Worm (Caenorhabditis elegans) whole organism, early embryonic: ENCODE data around the gene T02G5.14.
"Not testable (repeated sequence)": the region's sequence is repeated elsewhere in the genome, so short reads cannot be mapped to it uniquely, and the experiment has no call there.

Experiments
- B0310.2 ChIP-seq: sonication (generic microtip); optimal IDR thresholded peaks from 2 replicates; lab custom pipeline; 2016; ENCODE audit warnings: mild to moderate bottlenecking, missing genetic modification characterization, missing compliant biosample characterization
- F13C5.2 ChIP-seq: sonication (generic microtip); optimal IDR thresholded peaks from 2 replicates; lab custom pipeline; 2017; ENCODE audit warnings: mild to moderate bottlenecking, missing genetic modification characterization, inconsistent platforms, missing compliant biosample characterization
- aly-1 ChIP-seq: sonication (generic microtip); optimal IDR thresholded peaks from 2 replicates; lab custom pipeline; 2016; ENCODE audit warnings: missing genetic modification characterization, missing compliant biosample characterization
- ama-1 ChIP-seq: fragments of 150-350 bp; optimal IDR thresholded peaks from 2 replicates; lab custom pipeline; 2014
- ceh-13 ChIP-seq: fragments of 200-800 bp; sonication (Bioruptor generic); optimal IDR thresholded peaks from 2 replicates; lab custom pipeline; 2018; ENCODE audit warnings: mild to moderate bottlenecking, missing genetic modification characterization, missing compliant biosample characterization
- ceh-36 ChIP-seq: sonication (generic microtip); optimal IDR thresholded peaks from 2 replicates; lab custom pipeline; 2016; ENCODE audit warnings: missing genetic modification characterization, inconsistent platforms, missing compliant biosample characterization
- ets-7 ChIP-seq: sonication (generic microtip); optimal IDR thresholded peaks from 2 replicates; lab custom pipeline; 2016; ENCODE audit warnings: missing genotype, missing genetic modification characterization, missing compliant biosample characterization
- flt-1 ChIP-seq: fragments of 200-800 bp; sonication (Bioruptor generic); IDR thresholded peaks from 2 replicates; pipeline ENCODE4 v1.3.6; 2022; ENCODE audit warnings: missing genetic modification characterization, missing compliant biosample characterization
- hmbx-1 ChIP-seq: sonication (generic microtip); optimal IDR thresholded peaks from 2 replicates; lab custom pipeline; 2016; ENCODE audit warnings: mild to moderate bottlenecking, missing genetic modification characterization, missing compliant biosample characterization
- hmg-4 ChIP-seq: fragments of 200-800 bp; sonication (Bioruptor generic); optimal IDR thresholded peaks from 2 replicates; lab custom pipeline; 2018; ENCODE audit warnings: mild to moderate bottlenecking, missing genetic modification characterization, missing compliant biosample characterization
- hnd-1 ChIP-seq: sonication (generic microtip); optimal IDR thresholded peaks from 2 replicates; lab custom pipeline; 2016; ENCODE audit warnings: missing genetic modification characterization, missing compliant biosample characterization
- pes-1 ChIP-seq: fragments of 200-800 bp; sonication (Bioruptor generic); IDR thresholded peaks from 2 replicates; pipeline ENCODE4 v1.3.6; 2022; ENCODE audit warnings: missing genetic modification reagents, missing genetic modification characterization, missing compliant biosample characterization
- scrt-1 ChIP-seq: fragments of 200-800 bp; sonication (Bioruptor generic); IDR thresholded peaks from 2 replicates; pipeline ENCODE4 v1.3.6; 2022; ENCODE audit warnings: missing genetic modification characterization, missing compliant biosample characterization
- sea-1 ChIP-seq: fragments of 200-800 bp; sonication (Bioruptor generic); conservative IDR thresholded peaks from 2 replicates; pipeline ENCODE4 v1.3.6; 2022; ENCODE audit warnings: missing genetic modification characterization, missing compliant biosample characterization
- tbx-11 ChIP-seq: fragments of 200-800 bp; sonication (Bioruptor generic); IDR thresholded peaks from 2 replicates; pipeline ENCODE4 v1.3.6; 2022; ENCODE audit warnings: missing genetic modification characterization, missing compliant biosample characterization
- tbx-37 ChIP-seq: fragments of 200-800 bp; sonication (Bioruptor generic); conservative IDR thresholded peaks from 2 replicates; pipeline ENCODE4 v1.3.6; 2022; ENCODE audit warnings: missing genetic modification reagents, missing genetic modification characterization, missing compliant biosample characterization
- tra-4 ChIP-seq: sonication (generic microtip); optimal IDR thresholded peaks from 2 replicates; lab custom pipeline; 2017; ENCODE audit warnings: missing genetic modification characterization, missing compliant biosample characterization

The T02G5.14 gene

DNA sequence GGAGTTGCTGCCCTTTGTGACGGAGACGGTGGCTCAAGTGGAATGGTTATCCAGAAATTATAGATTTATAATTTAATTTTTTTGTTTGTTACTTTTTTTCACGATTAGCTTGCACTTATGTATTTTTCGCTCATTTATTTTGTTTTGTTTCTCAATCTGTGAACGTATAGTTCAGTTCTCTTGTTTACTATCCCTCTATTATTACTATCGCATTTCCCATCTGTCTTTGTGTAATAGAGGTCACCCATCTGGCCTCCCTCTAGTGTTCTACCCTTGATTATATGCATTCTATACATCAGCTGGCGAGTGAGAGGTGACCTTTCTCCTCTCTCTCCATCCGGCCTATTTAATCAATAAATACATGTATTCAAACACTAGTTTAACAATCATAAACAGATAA, at the start of gene T02G5.14, which contains the start of gene T02G5.15:
Gene T02G5.14, plus strand, starts transcription at position 301 of the 400 bp plus-strand sequence.
Gene T02G5.15, plus strand, starts transcription at position 301 of the 400 bp plus-strand sequence.
- not testable (repeated sequence) for TF ChIP-seq aly-1 (tag; lab: Kevin White, UChicago); sea-1 (GFP tag; lab: Robert Waterston, UW); ceh-13

DNA sequence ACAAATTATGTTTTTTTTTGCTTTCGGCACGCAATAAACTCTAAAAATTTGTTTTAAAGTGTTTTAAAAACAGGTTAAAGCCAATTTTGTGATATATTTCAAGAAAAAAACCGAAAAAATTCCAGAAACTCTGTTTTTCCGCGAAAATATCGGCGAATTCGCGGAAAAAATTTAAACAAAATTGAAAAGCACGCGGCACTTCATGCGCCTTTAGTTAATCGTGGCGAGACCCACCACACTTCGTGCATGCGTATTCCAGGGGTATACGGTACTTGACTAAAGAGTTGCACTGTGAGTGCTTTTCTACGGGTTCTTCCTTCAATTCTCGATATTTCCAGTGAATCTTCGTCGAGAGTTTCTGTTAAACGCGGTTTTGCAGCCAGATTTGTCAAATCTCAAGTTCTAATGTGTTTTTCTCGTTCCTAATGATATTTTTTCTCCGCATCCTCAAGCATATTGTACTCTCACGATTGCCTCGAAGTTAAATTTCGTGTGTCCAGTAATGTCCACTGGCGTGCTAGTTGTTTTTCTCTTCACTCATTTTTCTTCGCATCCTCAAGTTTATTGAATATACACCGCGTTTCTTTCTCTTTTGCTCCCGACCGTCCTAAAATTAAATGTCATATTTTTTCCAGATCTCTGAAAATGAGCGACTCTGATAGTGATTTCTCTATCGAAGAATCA, 46.3 kb upstream of the T02G5.14 start, which contains the start of gene cin-4:
Gene cin-4, plus strand, starts transcription at position 634 of the 684 bp plus-strand sequence.
- TF ChIP-seq B0310.2 (tag; lab: Kevin White, UChicago) (no peak), tbx-37 (GFP tag; lab: Robert Waterston, UW) (no peak), ceh-36 (tag; lab: Kevin White, UChicago) (no peak), tbx-11 (GFP tag; lab: Robert Waterston, UW) (no peak), hnd-1 (tag; lab: Kevin White, UChicago) (no peak), ceh-13 (no peak), ama-1 (lab: Kevin White, UChicago) (no peak), scrt-1 (no peak), pes-1 (GFP tag; lab: Robert Waterston, UW) (no peak), aly-1 (tag; lab: Kevin White, UChicago) (no peak), ets-7 (no peak)

DNA sequence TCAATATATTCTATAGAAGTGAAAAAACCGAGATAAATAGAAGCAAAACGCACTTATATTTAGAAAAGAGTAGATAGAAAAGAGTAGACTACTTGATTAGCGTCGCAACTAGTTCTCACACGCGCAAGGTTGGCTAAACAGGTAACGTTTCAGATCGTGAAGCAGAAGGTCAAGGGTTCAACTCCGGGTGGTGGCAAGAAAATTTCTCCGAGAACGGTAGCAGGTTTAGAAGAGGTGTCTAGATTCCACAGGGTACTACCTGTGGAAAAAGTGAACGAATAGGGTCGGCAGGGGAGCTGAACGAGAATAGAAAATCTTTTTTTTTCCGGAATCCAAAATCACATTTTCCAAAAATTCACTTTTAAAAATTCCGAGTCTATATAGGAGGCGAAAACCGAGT, 42.0 kb upstream of the T02G5.14 start:
- peak; percentile 39 for TF ChIP-seq flt-1 (GFP tag; lab: Robert Waterston, UW)
- 0 out of 2 replicates have a peak, but pooled peaks have one; percentile 27 for TF ChIP-seq sea-1 (GFP tag; lab: Robert Waterston, UW)
- peak; percentile 82 for TF ChIP-seq pes-1 (GFP tag; lab: Robert Waterston, UW)
- TF ChIP-seq scrt-1, result 0 out of 2 replicates have a peak, but pooled peaks have one; percentile 45

DNA sequence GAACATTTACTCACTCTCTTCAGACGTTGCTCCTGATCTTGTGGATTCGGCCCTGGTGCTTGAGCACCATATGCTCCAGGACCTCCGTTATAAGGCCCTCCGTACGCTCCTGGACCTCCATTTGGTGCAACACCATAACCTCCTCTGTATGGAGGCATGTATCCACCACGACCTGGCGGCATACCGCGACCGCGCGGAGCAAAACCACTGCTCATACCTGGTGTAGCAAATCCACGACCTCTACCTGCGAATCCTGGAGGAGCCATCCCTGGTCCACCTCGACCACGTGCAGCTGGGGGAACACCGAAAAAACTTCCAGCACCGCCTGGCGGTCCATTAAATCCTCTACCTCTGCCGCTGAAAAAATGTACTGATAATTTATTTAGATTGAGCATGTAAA, 34.7 kb upstream of the T02G5.14 start:
- TF ChIP-seq ama-1 (lab: Kevin White, UChicago) (no peak), ceh-36 (tag; lab: Kevin White, UChicago) (no peak), ceh-13 (no peak), hmbx-1 (tag; lab: Kevin White, UChicago) (no peak), pes-1 (GFP tag; lab: Robert Waterston, UW) (no peak), hnd-1 (tag; lab: Kevin White, UChicago) (no peak), sea-1 (GFP tag; lab: Robert Waterston, UW) (no peak), flt-1 (GFP tag; lab: Robert Waterston, UW) (no peak), hmg-4 (no peak), tra-4 (tag; lab: Kevin White, UChicago) (no peak), tbx-37 (GFP tag; lab: Robert Waterston, UW) (no peak), B0310.2 (tag; lab: Kevin White, UChicago) (no peak), tbx-11 (GFP tag; lab: Robert Waterston, UW) (no peak), aly-1 (tag; lab: Kevin White, UChicago) (no peak), F13C5.2 (no peak)

DNA sequence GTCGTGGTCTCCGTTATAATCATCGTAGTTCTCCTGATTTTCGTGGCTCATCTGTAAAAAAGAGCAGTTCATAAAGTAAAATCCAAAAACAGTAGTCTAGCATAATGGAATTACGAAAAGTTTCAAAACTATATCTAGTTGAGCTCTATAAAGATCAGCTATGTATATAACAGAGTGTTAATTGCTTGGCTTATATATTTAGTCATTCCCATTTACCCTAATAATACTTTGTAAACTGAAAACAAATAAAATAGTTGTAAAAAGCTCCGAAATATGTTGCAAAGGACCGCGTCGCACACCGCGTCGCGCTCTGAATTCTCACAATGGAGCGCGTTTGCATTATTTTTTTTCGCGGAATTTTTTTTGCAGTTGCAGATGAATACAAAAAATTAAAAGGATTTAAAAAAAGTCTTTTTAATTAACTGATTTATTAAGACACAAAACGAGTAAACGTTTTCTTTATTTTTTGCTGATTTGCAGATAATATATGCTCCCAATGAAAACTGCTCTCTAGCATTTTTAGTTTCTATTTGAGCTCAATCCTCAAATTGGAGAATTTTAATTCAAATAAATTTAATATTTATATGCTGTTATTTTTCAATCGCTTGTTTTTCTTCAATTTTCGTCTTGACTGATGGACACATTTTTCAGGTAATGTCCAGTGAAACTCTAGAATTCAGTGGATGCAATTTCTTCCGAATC, 33.9 kb upstream of the T02G5.14 start, which contains the start of the genes tcer-1 and ZK1127.5:
Gene tcer-1, minus strand, starts transcription at position 51 of the 702 bp plus-strand sequence.
Gene ZK1127.5, plus strand, starts transcription at position 652 of the 702 bp plus-strand sequence.
- TF ChIP-seq ama-1 (lab: Kevin White, UChicago) (no peak), B0310.2 (tag; lab: Kevin White, UChicago) (no peak), F13C5.2 (peak; percentile 23), tbx-11 (GFP tag; lab: Robert Waterston, UW) (no peak)

DNA sequence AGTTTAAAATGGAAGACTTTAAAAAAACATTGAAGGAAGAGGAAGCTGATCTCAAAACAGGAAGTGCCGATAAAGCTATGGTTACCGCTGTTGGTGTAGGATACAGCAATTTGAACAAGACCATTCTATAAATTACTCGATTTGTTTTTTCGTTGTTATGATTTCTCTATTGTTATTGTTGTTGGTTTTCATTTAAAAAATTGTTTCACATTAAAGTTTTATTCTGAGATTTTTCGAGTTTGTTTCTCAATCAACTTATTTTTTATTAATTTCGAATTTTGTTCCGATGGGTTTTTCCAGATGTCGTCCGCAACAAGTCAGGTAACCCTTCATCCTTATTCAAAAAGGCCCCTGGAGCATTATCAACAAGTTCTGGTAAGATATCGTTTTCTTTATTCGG, 32.3 kb upstream of the T02G5.14 start, which contains the start of gene ZK1127.12:
Gene ZK1127.12, plus strand, starts transcription at position 301 of the 400 bp plus-strand sequence.
- TF ChIP-seq ceh-13 (no peak), ceh-36 (tag; lab: Kevin White, UChicago) (no peak), B0310.2 (tag; lab: Kevin White, UChicago) (no peak), hmg-4 (no peak), tbx-37 (GFP tag; lab: Robert Waterston, UW) (no peak), sea-1 (GFP tag; lab: Robert Waterston, UW) (no peak), tra-4 (tag; lab: Kevin White, UChicago) (no peak), scrt-1 (no peak), ama-1 (lab: Kevin White, UChicago) (no peak), aly-1 (tag; lab: Kevin White, UChicago) (no peak), hnd-1 (tag; lab: Kevin White, UChicago) (no peak), hmbx-1 (tag; lab: Kevin White, UChicago) (no peak), F13C5.2 (no peak)

DNA sequence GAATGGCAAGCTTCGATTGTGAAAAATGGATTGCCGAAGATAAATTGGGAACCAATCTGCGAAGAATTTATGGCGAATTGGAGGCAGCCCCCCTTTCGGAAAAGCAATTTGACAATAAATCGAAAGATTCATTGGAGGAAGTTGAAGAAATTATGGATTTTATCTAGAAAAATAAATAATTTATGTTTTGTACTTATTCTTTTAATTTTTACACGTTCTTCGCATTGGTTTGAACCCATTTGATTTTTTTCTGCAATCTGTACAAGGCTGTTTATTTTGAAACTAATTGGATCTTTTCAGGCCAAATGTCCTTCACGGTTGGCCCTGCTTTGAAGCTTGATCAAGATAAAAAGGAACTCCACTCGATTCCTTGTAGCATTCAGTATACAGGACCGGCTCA, 31.1 kb upstream of the T02G5.14 start, which contains the start of gene ZK1127.13:
Gene ZK1127.13, plus strand, starts transcription at position 301 of the 400 bp plus-strand sequence.
- no peak for TF ChIP-seq ets-7
- no peak for TF ChIP-seq B0310.2 (tag; lab: Kevin White, UChicago)
- no peak for TF ChIP-seq F13C5.2
- TF ChIP-seq ceh-13, result no peak
- no peak for TF ChIP-seq sea-1 (GFP tag; lab: Robert Waterston, UW)
- no peak for TF ChIP-seq ceh-36 (tag; lab: Kevin White, UChicago)
